Fruit fly (Drosophila melanogaster) whole organism, embryonic: ENCODE results near the gene CG17028.

Experiments used
- Antp ChIP-seq: fragments of 200-800 bp; sonication (Bioruptor generic); optimal IDR thresholded peaks from 3 replicates; lab custom pipeline; 2016; ENCODE audit warnings: missing biosample characterization, missing genetic modification characterization
- CG1024 ChIP-seq: fragments of 200-800 bp; sonication (Bioruptor generic); IDR thresholded peaks from 2 replicates; pipeline ENCODE4 v1.3.6; 2022; ENCODE audit warnings: missing biosample characterization, missing genetic modification characterization
- CG11085 ChIP-seq: fragments of 200-800 bp; sonication (Bioruptor generic); IDR thresholded peaks from 2 replicates; pipeline ENCODE4 v1.3.6; 2022; ENCODE audit warnings: missing biosample characterization, missing genetic modification characterization
- CG12219 ChIP-seq: fragments of 200-800 bp; sonication (Bioruptor generic); optimal IDR thresholded peaks from 3 replicates; lab custom pipeline; 2018; ENCODE audit warnings: missing biosample characterization, mild to moderate bottlenecking, missing genetic modification characterization
- CG12391 ChIP-seq: fragments of 200-800 bp; sonication (Bioruptor generic); optimal IDR thresholded peaks from 3 replicates; lab custom pipeline; 2018; ENCODE audit warnings: missing biosample characterization, mild to moderate bottlenecking, missing genetic modification characterization, moderate library complexity
- CG13894 ChIP-seq: fragments of 200-800 bp; sonication (Bioruptor generic); optimal IDR thresholded peaks from 3 replicates; lab custom pipeline; 2018; ENCODE audit warnings: missing biosample characterization, mild to moderate bottlenecking, missing genetic modification characterization, moderate library complexity
- CG15514 ChIP-seq: fragments of 200-800 bp; sonication (Bioruptor generic); optimal IDR thresholded peaks from 3 replicates; lab custom pipeline; 2017; ENCODE audit warnings: missing biosample characterization, missing genetic modification characterization, mild to moderate bottlenecking, moderate library complexity, missing genetic modification reagents
- CG1602 ChIP-seq: fragments of 200-800 bp; sonication (Bioruptor generic); optimal IDR thresholded peaks from 3 replicates; lab custom pipeline; 2016; ENCODE audit warnings: missing biosample characterization, missing genetic modification characterization
- CG1647 ChIP-seq: fragments of 200-800 bp; sonication (Bioruptor generic); optimal IDR thresholded peaks from 3 replicates; lab custom pipeline; 2016; ENCODE audit warnings: missing biosample characterization, missing genetic modification characterization
- CG17359 ChIP-seq: fragments of 200-800 bp; sonication (Bioruptor generic); optimal IDR thresholded peaks from 3 replicates; lab custom pipeline; 2018; ENCODE audit warnings: missing biosample characterization, mild to moderate bottlenecking, missing genetic modification characterization, moderate library complexity
- CG17829 ChIP-seq: fragments of 200-800 bp; optimal IDR thresholded peaks from 2 replicates; lab custom pipeline; 2019; ENCODE audit warnings: missing biosample characterization, mild to moderate bottlenecking, missing genetic modification characterization, moderate library complexity
- CG18262 ChIP-seq: fragments of 200-800 bp; optimal IDR thresholded peaks from 3 replicates; lab custom pipeline; 2019; ENCODE audit warnings: missing biosample characterization, mild to moderate bottlenecking, missing genetic modification characterization, moderate library complexity
- CG18476 ChIP-seq: fragments of 200-800 bp; sonication (Bioruptor generic); optimal IDR thresholded peaks from 2 replicates; lab custom pipeline; 2016; ENCODE audit warnings: missing biosample characterization, mild to moderate bottlenecking, missing genetic modification characterization
- CG2116 ChIP-seq: fragments of 200-800 bp; sonication (Bioruptor generic); optimal IDR thresholded peaks from 3 replicates; lab custom pipeline; 2018; ENCODE audit warnings: missing biosample characterization, mild to moderate bottlenecking, missing genetic modification characterization
- CG2889 ChIP-seq: fragments of 200-800 bp; sonication (Bioruptor generic); IDR thresholded peaks from 3 replicates; pipeline ENCODE4 v1.3.6; 2022; ENCODE audit warnings: missing biosample characterization, missing genetic modification characterization
- CG30403 ChIP-seq: fragments of 200-800 bp; sonication (Bioruptor generic); optimal IDR thresholded peaks from 3 replicates; lab custom pipeline; 2016; ENCODE audit warnings: missing biosample characterization, missing genetic modification characterization
- CG31388 ChIP-seq: fragments of 200-800 bp; sonication (Bioruptor generic); optimal IDR thresholded peaks from 2 replicates; lab custom pipeline; 2016; ENCODE audit warnings: missing biosample characterization, missing genetic modification characterization
- CG34224 ChIP-seq: fragments of 200-800 bp; sonication (Bioruptor generic); IDR thresholded peaks from 3 replicates; pipeline ENCODE4 v1.3.6; 2022; ENCODE audit warnings: missing biosample characterization, missing genetic modification characterization; ENCODE audit not compliant: partially characterized antibody
- CG3995 ChIP-seq: fragments of 200-800 bp; sonication (Bioruptor generic); optimal IDR thresholded peaks from 3 replicates; lab custom pipeline; 2016; ENCODE audit warnings: missing biosample characterization, missing genetic modification characterization
- CG4617 ChIP-seq: fragments of 200-800 bp; sonication (Bioruptor generic); optimal IDR thresholded peaks from 3 replicates; lab custom pipeline; 2016; ENCODE audit warnings: missing biosample characterization, missing genetic modification characterization, borderline replicate concordance
- CG6854 ChIP-seq: fragments of 200-800 bp; sonication (Bioruptor generic); optimal IDR thresholded peaks from 3 replicates; lab custom pipeline; 2017; ENCODE audit warnings: missing biosample characterization, mild to moderate bottlenecking, missing genetic modification characterization
- CG9876 ChIP-seq: fragments of 200-800 bp; sonication (Bioruptor generic); optimal IDR thresholded peaks from 2 replicates; lab custom pipeline; 2016; ENCODE audit warnings: missing biosample characterization, missing genetic modification characterization
- Dbx ChIP-seq: fragments of 200-800 bp; sonication (Bioruptor generic); IDR thresholded peaks from 3 replicates; pipeline ENCODE4 v1.3.6; 2022; ENCODE audit warnings: missing biosample characterization, missing genetic modification characterization
- Dref ChIP-seq: fragments of 200-800 bp; sonication (Bioruptor generic); IDR thresholded peaks from 2 replicates; pipeline ENCODE4 v1.3.6; 2022; ENCODE audit warnings: missing biosample characterization, missing genetic modification characterization
- Eip74EF ChIP-seq, 2 experiments: fragments of 200-800 bp in 1 of 2; fragments of >200 bp in 1 of 2; sonication (Bioruptor generic) in 1 of 2; optimal IDR thresholded peaks; 2 replicates each; lab custom pipeline; 2017 to 2019; ENCODE audit warnings: missing biosample characterization in 2 of 2, missing genetic modification characterization in 2 of 2, mild to moderate bottlenecking in 1 of 2, moderate library complexity in 1 of 2
- Elba2 ChIP-seq: fragments of 200-800 bp; sonication (Bioruptor generic); optimal IDR thresholded peaks from 3 replicates; lab custom pipeline; 2016; ENCODE audit warnings: missing biosample characterization, missing genetic modification characterization
- HHEX ChIP-seq: fragments of 200-800 bp; sonication (Bioruptor generic); optimal IDR thresholded peaks from 3 replicates; lab custom pipeline; 2017; ENCODE audit warnings: missing biosample characterization, mild to moderate bottlenecking, missing genetic modification characterization, missing genetic modification reagents
- MTF-1 ChIP-seq: fragments of 200-800 bp; sonication (Bioruptor generic); optimal IDR thresholded peaks from 2 replicates; lab custom pipeline; 2018; ENCODE audit warnings: missing biosample characterization, mild to moderate bottlenecking, missing genetic modification characterization, borderline replicate concordance
- Max ChIP-seq: fragments of 200-800 bp; sonication (Bioruptor generic); optimal IDR thresholded peaks from 2 replicates; lab custom pipeline; 2016; ENCODE audit warnings: missing biosample characterization, mild to moderate bottlenecking, missing genetic modification characterization
- Med ChIP-seq: fragments of 200-800 bp; sonication (Bioruptor generic); peaks from one replicate; lab custom pipeline; 2016; ENCODE audit warnings: missing biosample characterization, missing genetic modification characterization, mild to moderate bottlenecking, inconsistent platforms, moderate library complexity
- NC2β ChIP-seq: fragments of 200-800 bp; sonication (Bioruptor generic); optimal IDR thresholded peaks from 2 replicates; lab custom pipeline; 2016; ENCODE audit warnings: missing biosample characterization, missing genetic modification characterization
- Poxn ChIP-seq: fragments of 200-800 bp; sonication (Bioruptor generic); IDR thresholded peaks from 2 replicates; pipeline ENCODE4 v1.3.6; 2022; ENCODE audit warnings: missing biosample characterization, missing genetic modification characterization
- Scr ChIP-seq: fragments of 200-800 bp; sonication (Bioruptor generic); IDR thresholded peaks from 2 replicates; pipeline ENCODE4 v1.3.6; 2022; ENCODE audit warnings: missing biosample characterization, missing genetic modification characterization; ENCODE audit not compliant: partially characterized antibody
- Sox102F ChIP-seq: fragments of 200-800 bp; sonication (Bioruptor generic); optimal IDR thresholded peaks from 2 replicates; lab custom pipeline; 2018; ENCODE audit warnings: missing biosample characterization, mild to moderate bottlenecking, missing genetic modification characterization, moderate library complexity
- Xrp1 ChIP-seq: fragments of 200-800 bp; sonication (Bioruptor generic); IDR thresholded peaks from 2 replicates; pipeline ENCODE4 v1.3.6; 2022; ENCODE audit warnings: missing biosample characterization, missing genetic modification characterization
- chm ChIP-seq: fragments of 200-800 bp; sonication (Bioruptor generic); IDR thresholded peaks from 2 replicates; pipeline ENCODE4 v1.3.6; 2022; ENCODE audit warnings: missing biosample characterization, missing genetic modification characterization
- dysf ChIP-seq: fragments of 200-800 bp; sonication (Bioruptor generic); IDR thresholded peaks from 3 replicates; pipeline ENCODE4 v1.3.6; 2022; ENCODE audit warnings: missing biosample characterization, missing genetic modification characterization
- gsb ChIP-seq: fragments of 200-800 bp; sonication (Bioruptor generic); IDR thresholded peaks from 2 replicates; pipeline ENCODE4 v1.3.6; 2022; ENCODE audit warnings: missing biosample characterization, missing genetic modification characterization
- her ChIP-seq: fragments of 200-800 bp; sonication (Bioruptor generic); optimal IDR thresholded peaks from 2 replicates; lab custom pipeline; 2016; ENCODE audit warnings: missing biosample characterization, missing genetic modification characterization
- lmd ChIP-seq: fragments of 200-800 bp; sonication (Bioruptor generic); IDR thresholded peaks from 2 replicates; pipeline ENCODE4 v1.3.6; 2022; ENCODE audit warnings: missing biosample characterization, missing genetic modification characterization
- maf-S ChIP-seq: fragments of 200-800 bp; sonication (Bioruptor generic); optimal IDR thresholded peaks from 2 replicates; lab custom pipeline; 2016; ENCODE audit warnings: missing biosample characterization, missing genetic modification characterization
- pan ChIP-seq, 4 experiments: fragments of >200 bp in 3 of 4; fragments of 200-800 bp in 1 of 4; sonication (Bioruptor generic) in 1 of 4; optimal IDR thresholded peaks in 3 of 4; IDR thresholded peaks in 1 of 4; 2 replicates each; pipeline versions ENCODE4 v1.3.6 to Lab custom; 2017 to 2022; ENCODE audit warnings: missing biosample characterization in 2 of 4, missing genetic modification characterization in 2 of 4, mixed read lengths in 1 of 4
- peb ChIP-seq: fragments of 200-800 bp; sonication (Bioruptor generic); IDR thresholded peaks from 2 replicates; pipeline ENCODE4 v1.3.6; 2022; ENCODE audit warnings: missing biosample characterization, missing genetic modification characterization
- repo ChIP-seq: fragments of 200-800 bp; sonication (Bioruptor generic); optimal IDR thresholded peaks from 2 replicates; lab custom pipeline; 2016; ENCODE audit warnings: missing biosample characterization, missing genetic modification characterization
- shn ChIP-seq: fragments of 200-800 bp; sonication (Bioruptor generic); optimal IDR thresholded peaks from 3 replicates; lab custom pipeline; 2016; ENCODE audit warnings: missing biosample characterization, missing genetic modification characterization
- slou ChIP-seq: fragments of 200-800 bp; sonication (Bioruptor generic); optimal IDR thresholded peaks from 3 replicates; lab custom pipeline; 2016; ENCODE audit warnings: missing biosample characterization, missing genetic modification characterization
- sqz ChIP-seq: fragments of 200-800 bp; sonication (Bioruptor generic); optimal IDR thresholded peaks from 3 replicates; lab custom pipeline; 2018; ENCODE audit warnings: missing biosample characterization, mild to moderate bottlenecking, missing genetic modification characterization
- stwl ChIP-seq: fragments of 200-800 bp; sonication (Bioruptor generic); optimal IDR thresholded peaks from 3 replicates; lab custom pipeline; 2018; ENCODE audit warnings: missing biosample characterization, mild to moderate bottlenecking, missing genetic modification characterization, moderate library complexity
- tin ChIP-seq: fragments of 200-800 bp; sonication (Bioruptor generic); optimal IDR thresholded peaks from 3 replicates; lab custom pipeline; 2016; ENCODE audit warnings: missing biosample characterization, missing genetic modification characterization

Gene CG17028

dm6 chr3L:15956448-15957010 lies 21.8 kb upstream of the CG17028 start, which contains the start of gene elgi (continued):
- peak; percentile 22 for TF ChIP-seq CG13894 (tag; lab: Kevin White, UChicago)
- peak; percentile 23 for TF ChIP-seq CG2116
- TF ChIP-seq Poxn (GFP tag; lab: Robert Waterston, UW): no peak
- peak; percentile 41; the same call in 1 of the 2 replicates for TF ChIP-seq CG11085 (GFP tag; lab: Robert Waterston, UW)
- peak; percentile 57 for TF ChIP-seq shn (GFP tag; lab: Kevin White, UChicago)
- TF ChIP-seq NC2β (GFP tag; lab: Kevin White, UChicago): peak; percentile 49
- TF ChIP-seq CG17829 (tag; lab: Kevin White, UChicago): peak; percentile 4
- peak; percentile 76 for TF ChIP-seq CG30403 (GFP tag; lab: Kevin White, UChicago)
- peak; percentile 53; the same call in 1 of the 2 replicates for TF ChIP-seq lmd (GFP tag; lab: Robert Waterston, UW)
- TF ChIP-seq pan (optimal IDR thresholded peaks at IDR 0.05; lab: Kevin White, UChicago): no peak
- TF ChIP-seq pan (GFP tag; optimal IDR thresholded peaks at IDR 0.05 in 1 of 2, IDR thresholded peaks at IDR 0.05 in 1 of 2): peak in 1 of 2 experiments; percentile 53
- peak; percentile 43 for TF ChIP-seq Max
- no peak for TF ChIP-seq MTF-1 (GFP tag; lab: Kevin White, UChicago)
- TF ChIP-seq gsb: 0 out of 2 replicates have a peak, but pooled peaks have one; percentile 24
- peak; percentile 89 for TF ChIP-seq stwl (tag; lab: Kevin White, UChicago)
- peak; percentile 70 for TF ChIP-seq CG3995 (GFP tag; lab: Kevin White, UChicago)
- peak; percentile 40; the same call in 2 of the 3 replicates for TF ChIP-seq CG34224 (GFP tag; lab: Robert Waterston, UW)
- peak; percentile 3 for TF ChIP-seq CG18262 (tag; lab: Kevin White, UChicago)
- TF ChIP-seq CG15514: peak; percentile 66
- peak; percentile 52 for TF ChIP-seq repo (GFP tag; lab: Kevin White, UChicago)
- TF ChIP-seq chm: 0 out of 2 replicates have a peak, but pooled peaks have one; percentile 5
- TF ChIP-seq sqz: peak; percentile 96
- TF ChIP-seq slou (GFP tag; lab: Kevin White, UChicago): peak; percentile 2
- TF ChIP-seq CG4617: peak; percentile 86
- no peak for TF ChIP-seq Eip74EF (GFP tag; optimal IDR thresholded peaks at IDR 0.05; lab: Kevin White, UChicago)
- TF ChIP-seq Xrp1 (GFP tag; lab: Robert Waterston, UW): peak; percentile 65
- peak; percentile 44 for TF ChIP-seq CG1647 (GFP tag; lab: Kevin White, UChicago)
- peak; percentile 11 for TF ChIP-seq Elba2
- TF ChIP-seq CG12219: no peak
- peak; percentile 75; the same call in 1 of the 3 replicates for TF ChIP-seq Dbx (GFP tag; lab: Robert Waterston, UW)
- TF ChIP-seq Sox102F (GFP tag; lab: Kevin White, UChicago): no peak
- TF ChIP-seq CG2889 (GFP tag; lab: Robert Waterston, UW): no peak
- peak; percentile 65 for TF ChIP-seq maf-S
- TF ChIP-seq CG17359 (tag; lab: Kevin White, UChicago): peak; percentile 34
- TF ChIP-seq dysf: peak; percentile 58; the same call in 2 of the 3 replicates
- peak; percentile 35 for TF ChIP-seq CG1024
- TF ChIP-seq CG6854: no peak
- TF ChIP-seq CG9876 (GFP tag; lab: Kevin White, UChicago): peak; percentile 44
- no peak for TF ChIP-seq CG31388 (GFP tag; lab: Kevin White, UChicago)
- TF ChIP-seq her: peak; percentile 60
- peak; percentile 30 for TF ChIP-seq HHEX (GFP tag; lab: Kevin White, UChicago)
- TF ChIP-seq Med: peak; percentile 94
- peak; percentile 46 for TF ChIP-seq CG18476 (GFP tag; lab: Kevin White, UChicago)
- TF ChIP-seq peb (GFP tag; lab: Robert Waterston, UW): no peak
- TF ChIP-seq tin (GFP tag; lab: Kevin White, UChicago): peak; percentile 62
- peak; percentile 71 for TF ChIP-seq Antp
- no peak for TF ChIP-seq Dref (GFP tag; lab: Robert Waterston, UW)
- peak; percentile 47 for TF ChIP-seq CG12391 (tag; lab: Kevin White, UChicago)
- TF ChIP-seq Scr: peak; percentile 22
- peak; percentile 4 for TF ChIP-seq CG1602 (GFP tag; lab: Kevin White, UChicago)
